Fruit fly (Drosophila melanogaster): Measurements from ENCODE around the gene CG3285.

Gene CG3285

dm6 chr2L:3330628-3331027 is at the start of gene CG3285:
Gene CG3285 (plus strand): TSS chr2L:3330928.
- TF ChIP-seq CTCF (optimal IDR thresholded peaks at IDR 0.05) (no peak), CG8478 (optimal IDR thresholded peaks at IDR 0.05) (no peak)

DNA sequence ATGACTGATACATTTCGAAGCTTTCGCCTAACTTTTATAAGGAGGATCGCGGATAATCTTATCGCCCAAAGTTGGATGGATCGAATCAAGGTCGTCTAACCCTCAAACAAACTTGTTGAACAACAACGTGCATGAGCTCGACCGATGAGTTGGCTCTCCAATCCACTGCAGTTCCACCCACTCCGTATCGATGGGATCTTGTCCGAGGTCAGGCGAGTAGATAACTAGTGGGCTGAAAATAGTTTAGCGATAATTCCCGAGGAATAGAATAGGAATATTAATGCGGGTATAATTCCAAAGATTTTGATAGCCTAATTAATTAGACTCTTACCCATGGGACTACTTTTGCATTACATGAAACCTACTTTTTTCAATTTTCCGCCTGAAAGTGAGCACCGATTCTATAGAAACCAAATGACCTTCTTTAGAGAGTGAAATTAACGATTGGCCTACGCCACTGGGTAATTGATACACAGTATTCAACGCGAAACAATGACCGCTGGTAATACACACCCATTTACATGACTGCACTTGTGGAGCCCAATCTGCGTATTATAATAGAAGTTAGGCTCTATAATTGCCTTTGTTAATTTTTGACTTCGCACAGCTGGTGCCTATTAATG is 36.9 kb upstream of the CG3285 start:
- TF ChIP-seq CTCF (optimal IDR thresholded peaks at IDR 0.05): no peak
- no peak for TF ChIP-seq CG8478 (optimal IDR thresholded peaks at IDR 0.05)

dm6 chr2L:3294572-3294971 is 36.2 kb upstream of the CG3285 start, which contains the start of gene CG9664:
Gene CG9664 (minus strand): TSS chr2L:3294706.
- no peak for TF ChIP-seq CTCF (optimal IDR thresholded peaks at IDR 0.05)

- TF ChIP-seq CTCF (optimal IDR thresholded peaks at IDR 0.05) (no peak), CG8478 (optimal IDR thresholded peaks at IDR 0.05) (no peak)
These were observed 32.7 kb upstream of the CG3285 start for dm6 chr2L:3298065-3298469.

- TF ChIP-seq CTCF (optimal IDR thresholded peaks at IDR 0.05): no peak
- no peak for TF ChIP-seq CG8478 (optimal IDR thresholded peaks at IDR 0.05)
These were observed 31.6 kb upstream of the CG3285 start for dm6 chr2L:3299142-3299541.

DNA sequence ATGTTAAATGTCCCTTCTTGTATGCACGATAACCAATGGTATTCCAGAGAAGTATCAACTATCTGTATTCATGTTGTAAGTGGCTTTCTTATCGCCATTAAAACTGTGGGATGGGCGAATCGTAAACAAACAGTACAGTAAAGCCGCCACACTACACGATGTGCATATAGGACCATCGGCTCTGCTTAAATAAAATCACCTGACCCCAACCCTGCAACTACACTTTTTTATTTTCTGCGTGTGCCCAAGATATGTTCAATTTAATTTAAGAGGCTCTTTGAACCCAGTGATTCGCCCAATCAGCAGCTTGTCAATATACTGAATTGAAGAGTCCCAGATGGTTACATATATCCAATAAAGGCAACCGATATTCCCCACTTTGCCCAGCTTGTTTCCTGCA is 30.9 kb upstream of the CG3285 start:
- TF ChIP-seq CG8478 (optimal IDR thresholded peaks at IDR 0.05): no peak
- no peak for TF ChIP-seq CTCF (optimal IDR thresholded peaks at IDR 0.05)

DNA sequence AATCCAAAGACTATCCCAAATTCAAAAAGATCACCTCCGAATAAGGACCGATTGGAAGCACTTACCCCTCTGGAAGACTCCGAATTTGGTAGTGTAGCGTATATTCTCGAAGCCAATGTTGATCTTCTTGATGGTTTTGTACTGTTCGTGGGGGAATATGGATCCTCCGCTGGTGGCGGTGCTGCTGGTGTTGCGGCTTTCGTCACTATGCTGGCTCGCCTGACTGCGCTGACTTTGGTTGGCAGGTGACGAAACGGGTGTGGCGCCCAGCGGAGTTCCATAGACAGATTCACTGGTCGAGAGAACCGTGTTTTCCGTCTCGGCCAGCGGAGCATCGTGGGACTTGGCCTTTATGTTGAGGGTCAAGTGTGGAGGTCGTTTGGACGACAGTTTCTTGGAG is 29.7 kb upstream of the CG3285 start:
- TF ChIP-seq CTCF (optimal IDR thresholded peaks at IDR 0.05) (no peak), CG8478 (optimal IDR thresholded peaks at IDR 0.05) (no peak)

- TF ChIP-seq CG8478 (optimal IDR thresholded peaks at IDR 0.05): no peak
- no peak for TF ChIP-seq CTCF (optimal IDR thresholded peaks at IDR 0.05)
These were observed 28.8 kb upstream of the CG3285 start for dm6 chr2L:3301755-3302499.

DNA sequence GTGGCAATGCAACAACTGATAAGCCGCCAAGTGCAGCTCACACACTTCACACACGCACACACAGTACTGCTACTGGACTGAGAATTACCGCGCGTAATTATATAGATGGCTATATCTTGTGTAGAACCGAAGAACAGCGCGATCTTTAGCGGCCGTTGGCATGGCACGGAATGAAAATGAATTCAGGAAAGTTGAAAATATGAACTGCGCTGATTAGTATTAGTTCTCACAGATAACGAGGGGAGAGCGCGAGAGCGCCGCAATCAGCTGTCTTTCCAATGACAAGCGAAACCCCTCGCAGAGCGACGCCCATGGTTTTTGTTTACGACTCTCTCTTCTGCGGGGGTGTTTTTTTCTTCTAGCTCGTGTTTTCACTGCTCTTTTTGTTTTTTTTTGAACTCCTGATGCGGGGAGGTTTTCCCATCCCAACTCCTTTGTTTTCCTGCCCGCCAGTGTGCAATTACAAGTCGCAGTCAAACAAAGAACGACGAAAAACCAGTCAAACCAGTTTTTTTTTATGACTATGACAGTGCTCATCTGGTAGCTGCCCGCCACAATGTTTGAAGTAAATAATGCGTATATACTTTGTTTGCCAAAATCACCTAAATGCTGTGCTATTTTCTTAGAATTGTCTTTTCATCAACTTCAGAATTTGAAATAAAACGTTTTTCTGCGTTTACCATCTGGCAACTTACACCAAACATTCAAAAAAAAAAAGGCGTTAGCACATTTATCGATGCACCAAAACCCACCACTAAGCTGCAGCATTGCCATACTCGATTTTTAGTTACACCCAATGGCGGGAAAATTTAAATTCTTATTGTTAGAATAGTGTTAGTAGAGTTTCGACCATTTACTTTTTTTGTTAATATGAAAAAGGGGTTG is 27.5 kb upstream of the CG3285 start, which contains the start of gene CG9663:
Gene CG9663 (minus strand): TSS at position 173 of the 885 bp plus-strand sequence.
- TF ChIP-seq CG8478 (optimal IDR thresholded peaks at IDR 0.05) (no peak), CTCF (optimal IDR thresholded peaks at IDR 0.05) (peak in 1 of 2 experiments; percentile 29)

DNA sequence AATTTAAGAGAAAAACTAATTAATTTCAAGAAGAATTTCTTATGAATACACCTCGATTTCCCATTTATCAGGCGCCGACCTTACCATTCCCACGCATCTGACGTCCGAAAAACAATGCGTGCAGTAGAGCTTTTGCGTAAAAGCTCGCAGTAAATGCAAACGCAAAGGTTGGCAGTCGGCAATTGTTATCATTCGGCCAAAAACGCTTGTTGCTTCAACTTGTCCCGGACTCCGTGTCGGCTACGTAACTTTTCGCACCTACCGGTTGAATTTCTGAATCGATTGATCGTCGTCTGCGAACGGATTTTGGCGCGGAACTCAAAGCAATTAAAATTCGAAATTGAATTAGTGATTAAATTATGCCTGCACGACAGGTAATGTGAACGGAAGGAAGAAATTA is 26.8 kb upstream of the CG3285 start, which contains the start of gene CG3277:
Gene CG3277 (plus strand): TSS at position 208 of the 400 bp plus-strand sequence.
- TF ChIP-seq CG8478 (optimal IDR thresholded peaks at IDR 0.05): no peak
- TF ChIP-seq CTCF (optimal IDR thresholded peaks at IDR 0.05): no peak

DNA sequence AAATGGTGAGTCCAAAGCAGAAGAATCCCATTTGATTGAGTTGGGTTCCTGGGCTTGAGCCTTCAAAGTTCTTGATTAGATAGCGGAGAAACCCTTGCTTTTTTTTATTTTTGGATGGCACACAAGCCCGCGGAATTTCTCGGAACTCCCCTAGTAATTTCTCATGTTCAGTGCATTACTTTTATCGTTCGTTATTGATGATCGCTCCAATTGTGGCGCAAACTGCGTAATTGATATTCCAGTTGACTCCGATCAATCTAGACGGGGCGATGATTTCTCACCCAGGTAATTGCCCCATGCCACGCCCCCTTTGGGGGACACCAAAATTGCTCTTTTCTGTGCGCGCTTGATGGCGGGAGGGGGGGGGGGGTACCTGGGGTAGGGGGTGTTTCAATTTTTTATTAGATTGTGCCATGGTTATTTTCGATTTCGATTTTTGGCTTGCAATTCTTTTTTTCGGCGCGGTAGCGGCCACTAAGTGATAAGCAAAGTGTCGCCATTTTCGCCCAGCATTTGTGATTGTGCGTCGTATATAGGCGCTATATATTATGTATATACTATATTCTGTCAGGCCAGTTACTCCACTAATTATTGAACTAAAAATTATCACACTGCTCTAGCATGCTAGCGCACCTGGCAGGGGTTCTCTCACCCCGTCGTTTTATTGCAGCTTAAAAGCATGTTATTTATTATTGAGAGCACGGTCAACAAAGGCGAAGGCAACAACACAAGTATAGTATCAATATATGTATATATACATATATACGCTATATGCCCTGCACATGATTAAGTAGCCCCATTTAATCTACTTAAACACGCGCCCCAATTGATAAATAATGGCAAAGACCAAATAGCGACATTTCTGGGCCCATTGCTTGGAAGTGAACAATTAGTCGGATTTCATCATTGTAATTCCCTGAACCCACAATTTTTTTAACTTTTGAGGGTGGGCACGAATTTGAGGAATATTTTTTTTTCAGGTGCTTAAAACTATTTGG is 25.6 kb upstream of the CG3285 start:
- TF ChIP-seq CG8478 (optimal IDR thresholded peaks at IDR 0.05) (no peak), CTCF (optimal IDR thresholded peaks at IDR 0.05) (no peak)

DNA sequence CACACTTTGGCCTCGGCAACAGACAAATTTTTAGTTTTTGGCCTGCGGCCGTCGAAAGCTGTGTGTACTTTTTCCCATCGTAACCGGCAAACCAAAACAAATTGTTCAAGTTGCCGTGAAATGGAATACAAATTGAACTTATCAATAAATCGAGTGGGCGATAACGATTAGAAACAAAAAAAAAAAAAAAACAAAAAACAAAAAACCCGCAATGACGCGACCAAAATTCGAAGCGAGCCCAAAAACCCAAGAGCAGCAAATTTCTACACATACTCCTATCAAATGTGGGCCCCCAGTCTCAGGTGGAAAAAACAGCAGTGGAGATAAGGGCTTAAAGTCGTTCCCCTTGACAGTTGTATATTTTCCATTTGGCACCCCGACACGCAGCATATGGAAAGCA is 23.5 kb upstream of the CG3285 start:
- TF ChIP-seq CG8478 (optimal IDR thresholded peaks at IDR 0.05) (no peak), CTCF (optimal IDR thresholded peaks at IDR 0.05) (no peak)

dm6 chr2L:3308529-3309272 is 22.0 kb upstream of the CG3285 start, which contains the start of gene CG15406:
Gene CG15406 (plus strand): TSS chr2L:3309222.
- TF ChIP-seq CG8478 (optimal IDR thresholded peaks at IDR 0.05): no peak
- TF ChIP-seq CTCF (optimal IDR thresholded peaks at IDR 0.05): no peak

All from S2 (cell line).